Fruit fly (Drosophila melanogaster) Kc167 (cell line): Measurements from ENCODE around the gene CG5455.

Source experiments
- Myc ChIP-seq: fragments of >200 bp; optimal IDR thresholded peaks from 2 replicates; lab custom pipeline; 2017; ENCODE audit warnings: missing external identifiers
- Sin3A ChIP-seq: fragments of >200 bp; optimal IDR thresholded peaks from 2 replicates; lab custom pipeline; 2018; ENCODE audit warnings: missing external identifiers
- h ChIP-seq: fragments of >200 bp; optimal IDR thresholded peaks from 3 replicates; lab custom pipeline; 2018; ENCODE audit warnings: missing external identifiers
- psq ChIP-seq: fragments of >200 bp; optimal IDR thresholded peaks from 2 replicates; lab custom pipeline; 2017; ENCODE audit warnings: missing external identifiers
- ttk ChIP-seq: sonication (Bioruptor generic); optimal IDR thresholded peaks from 2 replicates; lab custom pipeline; 2017; ENCODE audit warnings: missing external identifiers

DNA sequence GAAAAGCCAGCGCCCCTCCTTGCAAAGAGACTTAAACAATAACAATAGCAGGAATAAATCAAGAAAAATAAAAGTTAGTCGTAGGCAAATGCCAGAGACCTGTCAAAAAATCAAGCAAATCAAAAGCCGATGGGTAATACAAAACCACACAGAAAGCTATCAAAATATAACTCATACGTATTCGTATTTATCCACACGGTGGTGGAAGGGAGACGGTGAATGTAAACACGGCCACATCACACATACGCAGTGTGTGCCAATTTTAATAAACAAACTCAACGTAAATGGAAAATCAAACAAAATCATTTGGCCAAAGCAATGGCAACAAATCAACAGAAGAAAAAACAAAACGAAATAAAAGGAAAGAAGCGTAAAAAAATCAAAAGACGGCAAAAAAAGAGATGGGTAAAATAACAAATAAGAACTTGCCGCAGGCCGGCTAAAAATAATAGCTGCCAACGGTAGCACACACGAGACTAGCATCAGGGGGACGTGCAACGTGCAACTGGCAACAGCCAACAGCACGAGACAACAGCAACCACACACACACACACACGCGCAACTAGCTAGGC, 18.6 kb upstream of the CG5455 start:
- TF ChIP-seq ttk (lab: Kevin White, UChicago) (no peak), psq (lab: Kevin White, UChicago) (no peak), h (no peak), Myc (lab: Kevin White, UChicago) (no peak), Sin3A (lab: Kevin White, UChicago) (no peak)
